Worm (Caenorhabditis elegans) whole organism, L4 larva: ENCODE results near the gene F53F8.7.

Experiments used
- D1046.2 ChIP-seq: fragments of 200-800 bp; sonication (Bioruptor generic); IDR thresholded peaks from 2 replicates; pipeline ENCODE4 v1.3.6; 2022; ENCODE audit warnings: missing genetic modification characterization, missing compliant biosample characterization
- ceh-32 ChIP-seq: sonication (generic microtip); optimal IDR thresholded peaks from 2 replicates; lab custom pipeline; 2016; ENCODE audit warnings: mild to moderate bottlenecking, missing genetic modification characterization, missing compliant biosample characterization; ENCODE audit not compliant: poor library complexity
- cey-2 ChIP-seq: sonication (generic microtip); optimal IDR thresholded peaks from 3 replicates; lab custom pipeline; 2017; ENCODE audit warnings: missing genetic modification characterization, mild to moderate bottlenecking, missing compliant biosample characterization, antibody characterized with exemption, borderline replicate concordance; ENCODE audit not compliant: insufficient read depth
- dpl-1 ChIP-seq: fragments of 150-350 bp; optimal IDR thresholded peaks from 2 replicates; lab custom pipeline; 2014; ENCODE audit warnings: missing biosample characterization, missing genetic modification reagents, missing genetic modification characterization
- fkh-10 ChIP-seq: fragments of 150-350 bp; optimal IDR thresholded peaks from 2 replicates; lab custom pipeline; 2014; ENCODE audit warnings: missing biosample characterization, missing genetic modification reagents, missing genetic modification characterization
- fos-1 ChIP-seq: fragments of 150-350 bp; optimal IDR thresholded peaks from 2 replicates; lab custom pipeline; 2014; ENCODE audit warnings: missing biosample characterization, missing genetic modification characterization
- hlh-11 ChIP-seq: fragments of 200-800 bp; sonication (Bioruptor generic); optimal IDR thresholded peaks from 2 replicates; lab custom pipeline; 2018; ENCODE audit warnings: mild to moderate bottlenecking, missing genetic modification characterization, missing compliant biosample characterization
- hlh-30 ChIP-seq: sonication (generic microtip); optimal IDR thresholded peaks from 2 replicates; lab custom pipeline; 2017; ENCODE audit warnings: antibody characterized with exemption, mild to moderate bottlenecking, missing genetic modification characterization, missing compliant biosample characterization; ENCODE audit not compliant: insufficient read depth
- hmg-1.1 ChIP-seq: fragments of 200-800 bp; sonication (Bioruptor generic); IDR thresholded peaks from 2 replicates; pipeline ENCODE4 v1.3.6; 2022; ENCODE audit warnings: missing genetic modification reagents, missing genetic modification characterization, missing compliant biosample characterization
- lim-7 ChIP-seq: fragments of 200-800 bp; sonication (Bioruptor generic); IDR thresholded peaks from 2 replicates; pipeline ENCODE4 v1.3.6; 2022; ENCODE audit warnings: missing genetic modification characterization, missing compliant biosample characterization
- lin-29 ChIP-seq: fragments of 200-800 bp; sonication (Bioruptor generic); IDR thresholded peaks from 2 replicates; pipeline ENCODE4 v1.3.6; 2022; ENCODE audit warnings: missing genetic modification reagents, missing genetic modification characterization, missing compliant biosample characterization
- lin-39 ChIP-seq: fragments of 150-350 bp; optimal IDR thresholded peaks from 2 replicates; lab custom pipeline; 2014; ENCODE audit warnings: missing biosample characterization, missing genetic modification reagents, missing genetic modification characterization
- madf-9 ChIP-seq: fragments of 200-800 bp; sonication (Bioruptor generic); conservative IDR thresholded peaks from 2 replicates; pipeline ENCODE4 v1.3.6; 2022; ENCODE audit warnings: missing genetic modification reagents, missing genetic modification characterization, missing compliant biosample characterization
- mes-2 ChIP-seq: sonication (generic microtip); optimal IDR thresholded peaks from 2 replicates; lab custom pipeline; 2016; ENCODE audit warnings: missing genotype, mild to moderate bottlenecking, missing genetic modification characterization, missing compliant biosample characterization; ENCODE audit not compliant: poor library complexity, severe bottlenecking
- mxl-3 ChIP-seq: fragments of 200-800 bp; sonication (Bioruptor generic); optimal IDR thresholded peaks from 2 replicates; lab custom pipeline; 2018; ENCODE audit warnings: mild to moderate bottlenecking, missing genetic modification characterization, missing compliant biosample characterization
- nhr-28 ChIP-seq: fragments of 150-350 bp; optimal IDR thresholded peaks from 2 replicates; lab custom pipeline; 2014; ENCODE audit warnings: missing biosample characterization, missing genetic modification characterization
- zip-11 ChIP-seq: fragments of 200-800 bp; sonication (Bioruptor generic); IDR thresholded peaks from 2 replicates; pipeline ENCODE4 v1.3.6; 2022; ENCODE audit warnings: missing genetic modification characterization, missing compliant biosample characterization

The F53F8.7 gene

ce11 chrV:20651923-20652322 is 46.2 kb downstream of the F53F8.7 start:
- TF ChIP-seq lin-29: no peak
- peak; percentile 14 for TF ChIP-seq fkh-10 (GFP tag; lab: Kevin White, UChicago)
- TF ChIP-seq, all 104 proteins: peak for 1

- TF ChIP-seq hmg-1.1 (GFP tag; lab: Robert Waterston, UW): peak; percentile 22; the same call in 1 of the 2 replicates
- no peak for TF ChIP-seq dpl-1 (GFP tag; lab: Kevin White, UChicago)
- TF ChIP-seq mxl-3 (GFP tag; lab: Kevin White, UChicago): peak; percentile 7
- peak; percentile 32 for TF ChIP-seq cey-2 (tag; lab: Kevin White, UChicago)
- TF ChIP-seq ceh-32 (tag; lab: Kevin White, UChicago): no peak
- TF ChIP-seq hlh-11 (tag; lab: Kevin White, UChicago): peak; percentile 31
- peak; percentile 68 for TF ChIP-seq nhr-28 (tag; lab: Kevin White, UChicago)
- TF ChIP-seq hlh-30: peak; percentile 19
Measured at ce11 chrV:20648868-20649267, 49.3 kb downstream of the F53F8.7 start.

ce11 chrV:20645479-20645878 is 52.7 kb downstream of the F53F8.7 start:
- no peak for TF ChIP-seq mes-2 (tag; lab: Kevin White, UChicago)
- TF ChIP-seq madf-9: no peak
- no peak for TF ChIP-seq lin-39 (tag; lab: Kevin White, UChicago)
- TF ChIP-seq zip-11 (GFP tag; lab: Robert Waterston, UW): no peak
- TF ChIP-seq lim-7 (GFP tag; lab: Robert Waterston, UW): no peak
- TF ChIP-seq fos-1 (tag; lab: Kevin White, UChicago): no peak
- no peak for TF ChIP-seq D1046.2 (GFP tag; lab: Robert Waterston, UW)
- TF ChIP-seq, all 104 proteins: peak for 0
